Fruit fly (Drosophila melanogaster) whole organism, embryonic: ENCODE results near the gene Hmr.

Source experiments
- Bgb ChIP-seq: fragments of 200-800 bp; sonication (Bioruptor generic); IDR thresholded peaks from 2 replicates; pipeline ENCODE4 v1.3.6; 2022; ENCODE audit warnings: missing biosample characterization, missing genetic modification characterization; ENCODE audit not compliant: partially characterized antibody
- CG11398 ChIP-seq: fragments of 200-800 bp; sonication (Bioruptor generic); optimal IDR thresholded peaks from 2 replicates; lab custom pipeline; 2016; ENCODE audit warnings: missing biosample characterization, missing genetic modification characterization
- CG11696 ChIP-seq: fragments of 200-800 bp; sonication (Bioruptor generic); IDR thresholded peaks from 2 replicates; pipeline ENCODE4 v1.3.6; 2022; ENCODE audit warnings: missing biosample characterization, missing genetic modification characterization
- CG12942 ChIP-seq: fragments of 200-800 bp; sonication (Bioruptor generic); optimal IDR thresholded peaks from 3 replicates; lab custom pipeline; 2016; ENCODE audit warnings: missing biosample characterization, missing genetic modification characterization
- CG1603 ChIP-seq: fragments of 200-800 bp; sonication (Bioruptor generic); optimal IDR thresholded peaks from 2 replicates; lab custom pipeline; 2019; ENCODE audit warnings: missing biosample characterization, mild to moderate bottlenecking, missing genetic modification characterization, moderate library complexity
- CG1792 ChIP-seq: fragments of 200-800 bp; sonication (Bioruptor generic); optimal IDR thresholded peaks from 2 replicates; lab custom pipeline; 2016; ENCODE audit warnings: missing biosample characterization, missing genetic modification characterization
- CG18599 ChIP-seq: fragments of 200-800 bp; sonication (Bioruptor generic); optimal IDR thresholded peaks from 3 replicates; lab custom pipeline; 2017; ENCODE audit warnings: missing biosample characterization, missing genetic modification characterization, mild to moderate bottlenecking, moderate library complexity, missing genetic modification reagents
- CG18764 ChIP-seq: fragments of 200-800 bp; sonication (Bioruptor generic); optimal IDR thresholded peaks from 3 replicates; lab custom pipeline; 2016; ENCODE audit warnings: missing biosample characterization, missing genetic modification characterization
- CG3407 ChIP-seq: fragments of 200-800 bp; sonication (Bioruptor generic); optimal IDR thresholded peaks from 2 replicates; lab custom pipeline; 2018; ENCODE audit warnings: missing biosample characterization, mild to moderate bottlenecking, missing genetic modification characterization
- CG4328 ChIP-seq: fragments of 200-800 bp; sonication (Bioruptor generic); optimal IDR thresholded peaks from 3 replicates; lab custom pipeline; 2017; ENCODE audit warnings: missing biosample characterization, missing genetic modification reagents, missing genetic modification characterization
- CG5245 ChIP-seq: fragments of 200-800 bp; sonication (Bioruptor generic); optimal IDR thresholded peaks from 3 replicates; lab custom pipeline; 2016; ENCODE audit warnings: missing biosample characterization, missing genetic modification characterization
- CG5953 ChIP-seq: fragments of 200-800 bp; sonication (Bioruptor generic); IDR thresholded peaks from 2 replicates; pipeline ENCODE4 v1.3.6; 2022; ENCODE audit warnings: missing biosample characterization, missing genetic modification characterization
- CG9797 ChIP-seq: fragments of 200-800 bp; sonication (Bioruptor generic); optimal IDR thresholded peaks from 3 replicates; lab custom pipeline; 2018; ENCODE audit warnings: missing biosample characterization, mild to moderate bottlenecking, missing genetic modification characterization
- Dek ChIP-seq: fragments of 200-800 bp; sonication (Bioruptor generic); optimal IDR thresholded peaks from 3 replicates; lab custom pipeline; 2019; ENCODE audit warnings: missing biosample characterization, mild to moderate bottlenecking, missing genetic modification characterization, moderate library complexity
- Dip2 ChIP-seq: fragments of 200-800 bp; sonication (Bioruptor generic); IDR thresholded peaks from 2 replicates; pipeline ENCODE4 v1.3.6; 2022; ENCODE audit warnings: missing biosample characterization, missing genetic modification characterization
- HmgD ChIP-seq: fragments of 200-800 bp; sonication (Bioruptor generic); optimal IDR thresholded peaks from 3 replicates; lab custom pipeline; 2016; ENCODE audit warnings: missing biosample characterization, missing genetic modification characterization
- Hr51 ChIP-seq, 2 experiments: fragments of 200-800 bp; sonication (Bioruptor generic); optimal IDR thresholded peaks; 2 replicates in 1 of 2; 3 replicates in 1 of 2; lab custom pipeline; 2016 to 2018; ENCODE audit warnings: missing biosample characterization in 2 of 2, missing genetic modification characterization in 2 of 2, mild to moderate bottlenecking in 1 of 2, moderate library complexity in 1 of 2
- Lim3 ChIP-seq: fragments of 200-800 bp; sonication (Bioruptor generic); IDR thresholded peaks from 2 replicates; pipeline ENCODE4 v1.3.6; 2022; ENCODE audit warnings: missing biosample characterization, missing genetic modification characterization
- MESR4 ChIP-seq: fragments of 200-800 bp; sonication (Bioruptor generic); optimal IDR thresholded peaks from 2 replicates; lab custom pipeline; 2018; ENCODE audit warnings: missing biosample characterization, mild to moderate bottlenecking, missing genetic modification characterization, moderate library complexity
- Sox102F ChIP-seq: fragments of 200-800 bp; sonication (Bioruptor generic); optimal IDR thresholded peaks from 2 replicates; lab custom pipeline; 2018; ENCODE audit warnings: missing biosample characterization, mild to moderate bottlenecking, missing genetic modification characterization, moderate library complexity
- Tbp ChIP-seq: fragments of >200 bp; optimal IDR thresholded peaks from 2 replicates; lab custom pipeline; 2018; ENCODE audit warnings: missing biosample characterization, missing genetic modification characterization
- Xbp1 ChIP-seq: fragments of 200-800 bp; sonication (Bioruptor generic); optimal IDR thresholded peaks from 3 replicates; lab custom pipeline; 2016; ENCODE audit warnings: missing biosample characterization, mild to moderate bottlenecking, missing genetic modification characterization
- bigmax ChIP-seq: fragments of 200-800 bp; sonication (Bioruptor generic); optimal IDR thresholded peaks from 2 replicates; lab custom pipeline; 2018; ENCODE audit warnings: missing biosample characterization, mild to moderate bottlenecking, missing genetic modification characterization
- caup ChIP-seq: fragments of 200-800 bp; sonication (Bioruptor generic); optimal IDR thresholded peaks from 3 replicates; lab custom pipeline; 2017; ENCODE audit warnings: missing biosample characterization, mild to moderate bottlenecking, missing genetic modification characterization, moderate library complexity; ENCODE audit not compliant: severe bottlenecking
- chm ChIP-seq: fragments of 200-800 bp; sonication (Bioruptor generic); IDR thresholded peaks from 2 replicates; pipeline ENCODE4 v1.3.6; 2022; ENCODE audit warnings: missing biosample characterization, missing genetic modification characterization
- dimm ChIP-seq: fragments of 200-800 bp; sonication (Bioruptor generic); IDR thresholded peaks from 2 replicates; pipeline ENCODE4 v1.3.6; 2022; ENCODE audit warnings: missing biosample characterization, missing genetic modification characterization
- h ChIP-seq: fragments of >200 bp; optimal IDR thresholded peaks from 2 replicates; lab custom pipeline; 2017
- hb ChIP-seq: fragments of 200-800 bp; sonication (Bioruptor generic); IDR thresholded peaks from 3 replicates; pipeline ENCODE4 v1.3.6; 2022; ENCODE audit warnings: missing biosample characterization, missing genetic modification characterization; ENCODE audit not compliant: partially characterized antibody
- lab ChIP-seq: fragments of 200-800 bp; sonication (Bioruptor generic); optimal IDR thresholded peaks from 3 replicates; lab custom pipeline; 2017; ENCODE audit warnings: missing biosample characterization, missing genetic modification characterization, mild to moderate bottlenecking, moderate library complexity, missing genetic modification reagents
- lov ChIP-seq, 2 experiments: fragments of 200-800 bp in 1 of 2; fragments of >200 bp in 1 of 2; sonication (Bioruptor generic) in 1 of 2; IDR thresholded peaks in 1 of 2; optimal IDR thresholded peaks in 1 of 2; 2 replicates in 1 of 2; 3 replicates in 1 of 2; pipeline versions ENCODE4 v1.3.6 to Lab custom; 2017 to 2022; ENCODE audit warnings: missing biosample characterization in 1 of 2, missing genetic modification characterization in 1 of 2
- luna ChIP-seq: fragments of 200-800 bp; sonication (Bioruptor generic); optimal IDR thresholded peaks from 2 replicates; lab custom pipeline; 2016; ENCODE audit warnings: missing biosample characterization, missing genetic modification characterization
- mirr ChIP-seq: fragments of 200-800 bp; sonication (Bioruptor generic); optimal IDR thresholded peaks from 3 replicates; lab custom pipeline; 2018; ENCODE audit warnings: missing biosample characterization, mild to moderate bottlenecking, missing genetic modification characterization
- pros ChIP-seq: fragments of 200-800 bp; sonication (Bioruptor generic); optimal IDR thresholded peaks from 3 replicates; lab custom pipeline; 2019; ENCODE audit warnings: missing biosample characterization, mild to moderate bottlenecking, missing genetic modification characterization, moderate library complexity
- pum ChIP-seq: fragments of 200-800 bp; sonication (Bioruptor generic); optimal IDR thresholded peaks from 2 replicates; lab custom pipeline; 2016; ENCODE audit warnings: missing biosample characterization, missing genetic modification characterization
- ranshi ChIP-seq: fragments of 200-800 bp; sonication (Bioruptor generic); IDR thresholded peaks from 2 replicates; pipeline ENCODE4 v1.3.6; 2022; ENCODE audit warnings: missing biosample characterization, missing genetic modification characterization
- rib ChIP-seq: fragments of 200-800 bp; sonication (Bioruptor generic); IDR thresholded peaks from 2 replicates; pipeline ENCODE4 v1.3.6; 2022; ENCODE audit warnings: missing biosample characterization, missing genetic modification characterization
- ro ChIP-seq: fragments of 200-800 bp; sonication (Bioruptor generic); IDR thresholded peaks from 2 replicates; pipeline ENCODE4 v1.3.6; 2022; ENCODE audit warnings: missing biosample characterization, missing genetic modification characterization
- sim ChIP-seq: fragments of 200-800 bp; sonication (Bioruptor generic); IDR thresholded peaks from 2 replicates; pipeline ENCODE4 v1.3.6; 2022; ENCODE audit warnings: missing biosample characterization, missing genetic modification characterization
- sisA ChIP-seq: fragments of 200-800 bp; sonication (Bioruptor generic); IDR thresholded peaks from 2 replicates; pipeline ENCODE4 v1.3.6; 2022; ENCODE audit warnings: missing biosample characterization, missing genetic modification characterization
- slbo ChIP-seq: fragments of 200-800 bp; sonication (Bioruptor generic); IDR thresholded peaks from 2 replicates; pipeline ENCODE4 v1.3.6; 2022; ENCODE audit warnings: missing biosample characterization, missing genetic modification characterization
- slou ChIP-seq: fragments of 200-800 bp; sonication (Bioruptor generic); optimal IDR thresholded peaks from 3 replicates; lab custom pipeline; 2016; ENCODE audit warnings: missing biosample characterization, missing genetic modification characterization
- sob ChIP-seq: fragments of 200-800 bp; sonication (Bioruptor generic); IDR thresholded peaks from 2 replicates; pipeline ENCODE4 v1.3.6; 2022; ENCODE audit warnings: missing biosample characterization, missing genetic modification characterization
- sr ChIP-seq: fragments of 200-800 bp; sonication (Bioruptor generic); IDR thresholded peaks from 3 replicates; pipeline ENCODE4 v1.3.6; 2022; ENCODE audit warnings: missing biosample characterization, missing genetic modification characterization
- tgo ChIP-seq: fragments of 200-800 bp; sonication (Bioruptor generic); IDR thresholded peaks from 3 replicates; pipeline ENCODE4 v1.3.6; 2022; ENCODE audit warnings: missing biosample characterization, missing genetic modification characterization
- tin ChIP-seq: fragments of 200-800 bp; sonication (Bioruptor generic); optimal IDR thresholded peaks from 3 replicates; lab custom pipeline; 2016; ENCODE audit warnings: missing biosample characterization, missing genetic modification characterization
- tio ChIP-seq: fragments of 200-800 bp; sonication (Bioruptor generic); optimal IDR thresholded peaks from 2 replicates; lab custom pipeline; 2017; ENCODE audit warnings: missing biosample characterization, missing genetic modification characterization, inconsistent platforms
- toy ChIP-seq: fragments of 200-800 bp; sonication (Bioruptor generic); IDR thresholded peaks from 2 replicates; pipeline ENCODE4 v1.3.6; 2022; ENCODE audit warnings: missing biosample characterization, missing genetic modification characterization
- trem ChIP-seq: fragments of 200-800 bp; optimal IDR thresholded peaks from 3 replicates; lab custom pipeline; 2019; ENCODE audit warnings: missing biosample characterization, mild to moderate bottlenecking, missing genetic modification characterization, moderate library complexity
- ttk ChIP-seq: fragments of 200-800 bp; sonication (Bioruptor generic); IDR thresholded peaks from 2 replicates; pipeline ENCODE4 v2.1.2; 2022; ENCODE audit warnings: missing biosample characterization, missing genetic modification characterization
- vnd ChIP-seq: fragments of 200-800 bp; sonication (Bioruptor generic); IDR thresholded peaks from 3 replicates; pipeline ENCODE4 v1.3.6; 2022; ENCODE audit warnings: missing biosample characterization, missing genetic modification characterization; ENCODE audit not compliant: partially characterized antibody
- zen ChIP-seq: fragments of 200-800 bp; sonication (Bioruptor generic); optimal IDR thresholded peaks from 3 replicates; lab custom pipeline; 2018; ENCODE audit warnings: missing biosample characterization, mild to moderate bottlenecking, missing genetic modification characterization, moderate library complexity
- zfh2 ChIP-seq: fragments of 200-800 bp; sonication (Bioruptor generic); optimal IDR thresholded peaks from 2 replicates; lab custom pipeline; 2016; ENCODE audit warnings: missing biosample characterization, missing genetic modification characterization

The Hmr gene

dm6 chrX:10585158-10585634 is 10.5 kb downstream of the Hmr start, which contains the start of gene spri (continued):
- TF ChIP-seq CG1792 (GFP tag; lab: Kevin White, UChicago) (no peak), ttk (no peak), dimm (GFP tag; lab: Robert Waterston, UW) (no peak), CG11696 (GFP tag; lab: Robert Waterston, UW) (no peak), lov (optimal IDR thresholded peaks at IDR 0.05; lab: Kevin White, UChicago) (no peak), lov (GFP tag; IDR thresholded peaks at IDR 0.05; lab: Robert Waterston, UW) (no peak), pros (GFP tag; lab: Kevin White, UChicago) (no peak), CG11398 (GFP tag; lab: Kevin White, UChicago) (no peak), Tbp (GFP tag; lab: Kevin White, UChicago) (no peak), bigmax (no peak), Hr51 (GFP tag; optimal IDR thresholded peaks at IDR 0.05; lab: Kevin White, UChicago) (peak in 1 of 2 experiments; percentile 33), slbo (GFP tag; lab: Robert Waterston, UW) (no peak), slou (no peak), hb (no peak), Sox102F (GFP tag; lab: Kevin White, UChicago) (peak; percentile 31), Lim3 (no peak), Xbp1 (no peak), sim (no peak), pum (GFP tag; lab: Kevin White, UChicago) (no peak), HmgD (no peak), CG5953 (no peak), sr (GFP tag; lab: Robert Waterston, UW) (no peak), sob (GFP tag; lab: Robert Waterston, UW) (no peak), Dek (no peak), sisA (GFP tag; lab: Robert Waterston, UW) (no peak), ro (no peak), caup (GFP tag; lab: Kevin White, UChicago) (no peak), rib (0 out of 2 replicates have a peak, but pooled peaks have one; percentile 29), trem (no peak), zfh2 (GFP tag; lab: Kevin White, UChicago) (no peak), tin (no peak), CG1603 (tag; lab: Kevin White, UChicago) (peak; percentile 36), Dip2 (GFP tag; lab: Robert Waterston, UW) (no peak), luna (GFP tag; lab: Kevin White, UChicago) (no peak), CG4328 (GFP tag; lab: Kevin White, UChicago) (no peak), toy (GFP tag; lab: Robert Waterston, UW) (no peak), CG5245 (GFP tag; lab: Kevin White, UChicago) (no peak), CG18599 (GFP tag; lab: Kevin White, UChicago) (no peak), CG3407 (GFP tag; lab: Kevin White, UChicago) (no peak), vnd (GFP tag; lab: Robert Waterston, UW) (no peak), chm (no peak), CG9797 (GFP tag; lab: Kevin White, UChicago) (no peak), MESR4 (GFP tag; lab: Kevin White, UChicago) (no peak), ranshi (GFP tag; lab: Robert Waterston, UW) (no peak), mirr (no peak), Bgb (GFP tag; lab: Robert Waterston, UW) (peak; percentile 48; the same call in 1 of the 2 replicates), lab (no peak), CG12942 (GFP tag; lab: Kevin White, UChicago) (no peak), h (lab: Kevin White, UChicago) (no peak), tgo (GFP tag; lab: Robert Waterston, UW) (no peak), tio (GFP tag; lab: Kevin White, UChicago) (no peak), zen (tag; lab: Kevin White, UChicago) (no peak), CG18764 (GFP tag; lab: Kevin White, UChicago) (no peak)
